Fruit fly (Drosophila melanogaster) whole organism, embryonic: ENCODE results near the gene CSN3.
A peak's percentile ranks its signal among the peaks of the same experiment; 100 is the strongest.

ENCODE experiments used
- Atf6 ChIP-seq: fragments of 200-800 bp; sonication (Bioruptor generic); IDR thresholded peaks from 2 replicates; pipeline ENCODE4 v1.3.6; 2022; ENCODE audit warnings: missing biosample characterization, missing genetic modification characterization
- Awh ChIP-seq: fragments of 200-800 bp; sonication (Bioruptor generic); IDR thresholded peaks from 2 replicates; pipeline ENCODE4, ENCODE4 v1.3.6; 2022; ENCODE audit warnings: missing biosample characterization, missing genetic modification characterization
- BtbVII ChIP-seq: fragments of 200-800 bp; sonication (Bioruptor generic); optimal IDR thresholded peaks from 3 replicates; lab custom pipeline; 2017; ENCODE audit warnings: missing biosample characterization, mild to moderate bottlenecking, missing genetic modification characterization
- CG10147 ChIP-seq: fragments of 200-800 bp; sonication (Bioruptor generic); optimal IDR thresholded peaks from 2 replicates; lab custom pipeline; 2019; ENCODE audit warnings: missing biosample characterization, mild to moderate bottlenecking, missing genetic modification characterization, moderate library complexity
- CG10274 ChIP-seq: fragments of 200-800 bp; sonication (Bioruptor generic); optimal IDR thresholded peaks from 3 replicates; lab custom pipeline; 2017; ENCODE audit warnings: missing biosample characterization, mild to moderate bottlenecking, missing genetic modification characterization
- CG10431 ChIP-seq: fragments of 200-800 bp; sonication (Bioruptor generic); optimal IDR thresholded peaks from 3 replicates; lab custom pipeline; 2018; ENCODE audit warnings: missing biosample characterization, mild to moderate bottlenecking, missing genetic modification characterization
- CG11093 ChIP-seq: fragments of 200-800 bp; sonication (Bioruptor generic); IDR thresholded peaks from 3 replicates; pipeline ENCODE4 v1.3.6; 2022; ENCODE audit warnings: missing biosample characterization, missing genetic modification characterization
- CG12299 ChIP-seq: fragments of 200-800 bp; sonication (Bioruptor generic); optimal IDR thresholded peaks from 2 replicates; lab custom pipeline; 2018; ENCODE audit warnings: missing biosample characterization, mild to moderate bottlenecking, missing genetic modification characterization
- CG17361 ChIP-seq: fragments of 200-800 bp; sonication (Bioruptor generic); IDR thresholded peaks from 3 replicates; pipeline ENCODE4 v1.3.6; 2022; ENCODE audit warnings: missing biosample characterization, missing genetic modification characterization
- CG2678 ChIP-seq: fragments of 200-800 bp; sonication (Bioruptor generic); optimal IDR thresholded peaks from 3 replicates; lab custom pipeline; 2019; ENCODE audit warnings: missing biosample characterization, mild to moderate bottlenecking, missing genetic modification characterization, moderate library complexity
- CG2889 ChIP-seq: fragments of 200-800 bp; sonication (Bioruptor generic); IDR thresholded peaks from 3 replicates; pipeline ENCODE4 v1.3.6; 2022; ENCODE audit warnings: missing biosample characterization, missing genetic modification characterization
- CG31365 ChIP-seq: fragments of 200-800 bp; sonication (Bioruptor generic); optimal IDR thresholded peaks from 2 replicates; lab custom pipeline; 2018; ENCODE audit warnings: missing biosample characterization, mild to moderate bottlenecking, missing genetic modification characterization
- CG3838 ChIP-seq: fragments of 200-800 bp; sonication (Bioruptor generic); optimal IDR thresholded peaks from 3 replicates; lab custom pipeline; 2016; ENCODE audit warnings: missing biosample characterization, missing genetic modification characterization
- CG3995 ChIP-seq: fragments of 200-800 bp; sonication (Bioruptor generic); optimal IDR thresholded peaks from 3 replicates; lab custom pipeline; 2016; ENCODE audit warnings: missing biosample characterization, missing genetic modification characterization
- CG4730 ChIP-seq: fragments of 200-800 bp; sonication (Bioruptor generic); IDR thresholded peaks from 2 replicates; pipeline ENCODE4 v1.3.6; 2022; ENCODE audit warnings: missing biosample characterization, missing genetic modification characterization
- CG7271 ChIP-seq: fragments of 200-800 bp; sonication (Bioruptor generic); optimal IDR thresholded peaks from 2 replicates; lab custom pipeline; 2018; ENCODE audit warnings: missing biosample characterization, mild to moderate bottlenecking, missing genetic modification characterization, moderate library complexity
- CG7372 ChIP-seq: fragments of 200-800 bp; sonication (Bioruptor generic); IDR thresholded peaks from 2 replicates; pipeline ENCODE4 v1.3.6; 2022; ENCODE audit warnings: missing biosample characterization, missing genetic modification characterization
- CG8290 ChIP-seq, 3 experiments: fragments of 200-800 bp; sonication (Bioruptor generic); optimal IDR thresholded peaks; 2 replicates each; lab custom pipeline; 2016 to 2019; ENCODE audit warnings: missing biosample characterization in 3 of 3, missing genetic modification characterization in 3 of 3, mild to moderate bottlenecking in 2 of 3, moderate library complexity in 1 of 3
- CTCF ChIP-seq: fragments of 200-800 bp; sonication (Bioruptor generic); optimal IDR thresholded peaks from 2 replicates; lab custom pipeline; 2017; ENCODE audit warnings: missing biosample characterization, mild to moderate bottlenecking, missing genetic modification characterization, moderate library complexity
- Camta ChIP-seq: fragments of 200-800 bp; sonication (Bioruptor generic); optimal IDR thresholded peaks from 2 replicates; lab custom pipeline; 2016; ENCODE audit warnings: missing biosample characterization, missing genetic modification characterization
- CoRest ChIP-seq: fragments of 200-800 bp; sonication (Bioruptor generic); optimal IDR thresholded peaks from 3 replicates; lab custom pipeline; 2018; ENCODE audit warnings: missing biosample characterization, mild to moderate bottlenecking, missing genetic modification characterization, moderate library complexity
- D ChIP-seq, 2 experiments: fragments of 200-800 bp in 1 of 2; fragments of >200 bp in 1 of 2; sonication (Bioruptor generic) in 1 of 2; optimal IDR thresholded peaks; 2 replicates in 1 of 2; 3 replicates in 1 of 2; lab custom pipeline; 2017; ENCODE audit warnings: mild to moderate bottlenecking in 1 of 2, missing biosample characterization in 1 of 2, missing genetic modification characterization in 1 of 2, missing genetic modification reagents in 1 of 2
- Dp ChIP-seq: fragments of 200-800 bp; sonication (Bioruptor generic); optimal IDR thresholded peaks from 2 replicates; lab custom pipeline; 2018; ENCODE audit warnings: missing biosample characterization, mild to moderate bottlenecking, missing genetic modification characterization, moderate library complexity
- Dref ChIP-seq: fragments of 200-800 bp; sonication (Bioruptor generic); IDR thresholded peaks from 2 replicates; pipeline ENCODE4 v1.3.6; 2022; ENCODE audit warnings: missing biosample characterization, missing genetic modification characterization
- Drgx ChIP-seq: fragments of 200-800 bp; sonication (Bioruptor generic); IDR thresholded peaks from 2 replicates; pipeline ENCODE4 v1.3.6; 2022; ENCODE audit warnings: missing biosample characterization, missing genetic modification characterization
- ERR ChIP-seq: fragments of 200-800 bp; sonication (Bioruptor generic); optimal IDR thresholded peaks from 2 replicates; lab custom pipeline; 2016; ENCODE audit warnings: missing biosample characterization, missing genetic modification characterization
- Max ChIP-seq: fragments of 200-800 bp; sonication (Bioruptor generic); optimal IDR thresholded peaks from 2 replicates; lab custom pipeline; 2016; ENCODE audit warnings: missing biosample characterization, mild to moderate bottlenecking, missing genetic modification characterization
- Myb ChIP-seq: fragments of 200-800 bp; sonication (Bioruptor generic); optimal IDR thresholded peaks from 2 replicates; lab custom pipeline; 2016; ENCODE audit warnings: missing biosample characterization, missing genetic modification characterization
- NK7.1 ChIP-seq: fragments of 200-800 bp; sonication (Bioruptor generic); optimal IDR thresholded peaks from 3 replicates; lab custom pipeline; 2016; ENCODE audit warnings: missing biosample characterization, missing genetic modification characterization
- Sin3A ChIP-seq: fragments of >200 bp; optimal IDR thresholded peaks from 2 replicates; lab custom pipeline; 2018
- Trl ChIP-seq, 3 experiments: fragments of >200 bp in 2 of 3; fragments of 200-800 bp in 1 of 3; sonication (Bioruptor generic) in 1 of 3; optimal IDR thresholded peaks; 2 replicates in 1 of 3; 3 replicates in 2 of 3; lab custom pipeline; 2016 to 2017; ENCODE audit warnings: missing biosample characterization in 1 of 3, missing genetic modification characterization in 1 of 3
- ap ChIP-seq: fragments of 200-800 bp; sonication (Bioruptor generic); IDR thresholded peaks from 2 replicates; pipeline ENCODE4 v1.3.6; 2022; ENCODE audit warnings: missing biosample characterization, missing genetic modification characterization
- az2 ChIP-seq: fragments of 200-800 bp; sonication (Bioruptor generic); optimal IDR thresholded peaks from 3 replicates; lab custom pipeline; 2016; ENCODE audit warnings: missing biosample characterization, missing genetic modification characterization
- bowl ChIP-seq: fragments of 200-800 bp; sonication (Bioruptor generic); IDR thresholded peaks from 2 replicates; pipeline ENCODE4 v1.3.6; 2022; ENCODE audit warnings: missing biosample characterization, missing genetic modification characterization
- chif ChIP-seq, 2 experiments: fragments of 200-800 bp; sonication (Bioruptor generic); optimal IDR thresholded peaks; 3 replicates each; lab custom pipeline; 2016; ENCODE audit warnings: missing biosample characterization in 2 of 2, missing genetic modification characterization in 2 of 2
- ci ChIP-seq: fragments of 200-800 bp; sonication (Bioruptor generic); IDR thresholded peaks from 3 replicates; pipeline ENCODE4 v1.3.6; 2022; ENCODE audit warnings: missing biosample characterization, missing genetic modification characterization
- danr ChIP-seq: fragments of 200-800 bp; sonication (Bioruptor generic); IDR thresholded peaks from 2 replicates; pipeline ENCODE4 v1.3.6; 2022; ENCODE audit warnings: missing biosample characterization, missing genetic modification characterization
- fru ChIP-seq: fragments of >200 bp; optimal IDR thresholded peaks from 2 replicates; lab custom pipeline; 2017
- ftz-f1 ChIP-seq: fragments of 200-800 bp; sonication (Bioruptor generic); optimal IDR thresholded peaks from 2 replicates; lab custom pipeline; 2016; ENCODE audit warnings: missing biosample characterization, missing genetic modification characterization
- jing ChIP-seq: fragments of 200-800 bp; sonication (Bioruptor generic); optimal IDR thresholded peaks from 2 replicates; lab custom pipeline; 2018; ENCODE audit warnings: missing biosample characterization, mild to moderate bottlenecking, missing genetic modification characterization
- lmd ChIP-seq: fragments of 200-800 bp; sonication (Bioruptor generic); IDR thresholded peaks from 2 replicates; pipeline ENCODE4 v1.3.6; 2022; ENCODE audit warnings: missing biosample characterization, missing genetic modification characterization
- nmo ChIP-seq: fragments of 200-800 bp; sonication (Bioruptor generic); optimal IDR thresholded peaks from 2 replicates; lab custom pipeline; 2018; ENCODE audit warnings: missing biosample characterization, mild to moderate bottlenecking, missing genetic modification characterization, moderate library complexity
- psq ChIP-seq: fragments of 200-800 bp; sonication (Bioruptor generic); optimal IDR thresholded peaks from 2 replicates; lab custom pipeline; 2017; ENCODE audit warnings: missing biosample characterization, missing genetic modification characterization
- pum ChIP-seq: fragments of 200-800 bp; sonication (Bioruptor generic); optimal IDR thresholded peaks from 2 replicates; lab custom pipeline; 2016; ENCODE audit warnings: missing biosample characterization, missing genetic modification characterization
- ranshi ChIP-seq: fragments of 200-800 bp; sonication (Bioruptor generic); IDR thresholded peaks from 2 replicates; pipeline ENCODE4 v1.3.6; 2022; ENCODE audit warnings: missing biosample characterization, missing genetic modification characterization
- rib ChIP-seq: fragments of 200-800 bp; sonication (Bioruptor generic); IDR thresholded peaks from 2 replicates; pipeline ENCODE4 v1.3.6; 2022; ENCODE audit warnings: missing biosample characterization, missing genetic modification characterization
- salm ChIP-seq: fragments of 200-800 bp; sonication (Bioruptor generic); optimal IDR thresholded peaks from 2 replicates; lab custom pipeline; 2018; ENCODE audit warnings: missing biosample characterization, mild to moderate bottlenecking, missing genetic modification characterization
- sc ChIP-seq, 3 experiments: fragments of >200 bp in 2 of 3; fragments of 200-800 bp in 1 of 3; sonication (Bioruptor generic) in 1 of 3; optimal IDR thresholded peaks; 2 replicates in 2 of 3; 3 replicates in 1 of 3; lab custom pipeline; 2017; ENCODE audit warnings: mild to moderate bottlenecking in 1 of 3, missing biosample characterization in 1 of 3, missing genetic modification characterization in 1 of 3, missing genetic modification reagents in 1 of 3
- sd ChIP-seq: fragments of 200-800 bp; sonication (Bioruptor generic); optimal IDR thresholded peaks from 3 replicates; lab custom pipeline; 2018; ENCODE audit warnings: missing biosample characterization, mild to moderate bottlenecking, missing genetic modification characterization, moderate library complexity
- sens-2 ChIP-seq: fragments of 200-800 bp; sonication (Bioruptor generic); IDR thresholded peaks from 2 replicates; pipeline ENCODE4 v1.3.6; 2022; ENCODE audit warnings: missing biosample characterization, missing genetic modification characterization
- usp ChIP-seq: fragments of >200 bp; optimal IDR thresholded peaks from 2 replicates; lab custom pipeline; 2017; ENCODE audit warnings: missing biosample characterization, missing genetic modification characterization

Gene CSN3

dm6 chr3L:20798325-20798846, 43.0 kb downstream of the CSN3 start, which contains the start of the genes CG3698 and tzn (continued):
- TF ChIP-seq CG4730 (GFP tag; lab: Robert Waterston, UW) = peak; percentile 88
- TF ChIP-seq NK7.1 (GFP tag; lab: Kevin White, UChicago) = peak; percentile 72
- peak; percentile 88 for TF ChIP-seq Atf6 (GFP tag; lab: Robert Waterston, UW)
- peak; percentile 88 for TF ChIP-seq CG10274 (GFP tag; lab: Kevin White, UChicago)
- TF ChIP-seq Sin3A (lab: Kevin White, UChicago) = no peak
- TF ChIP-seq CG17361 (GFP tag; lab: Robert Waterston, UW) = peak; percentile 89
- no peak for TF ChIP-seq usp (GFP tag; lab: Kevin White, UChicago)
- TF ChIP-seq nmo (GFP tag; lab: Kevin White, UChicago) = peak; percentile 91
- peak; percentile 16 for TF ChIP-seq D (optimal IDR thresholded peaks at IDR 0.05; lab: Kevin White, UChicago)
- TF ChIP-seq D (GFP tag; optimal IDR thresholded peaks at IDR 0.05; lab: Kevin White, UChicago) = peak; percentile 94
- peak; percentile 99 for TF ChIP-seq ci
- TF ChIP-seq CG2678 (tag; lab: Kevin White, UChicago) = no peak
- peak; percentile 84 for TF ChIP-seq rib
- peak; percentile 87 for TF ChIP-seq psq (GFP tag; lab: Kevin White, UChicago)
- peak; percentile 66 for TF ChIP-seq pum
- peak; percentile 52 for TF ChIP-seq Dref
- peak; percentile 81 for TF ChIP-seq CG3995 (GFP tag; lab: Kevin White, UChicago)
- TF ChIP-seq az2 (GFP tag; lab: Kevin White, UChicago) = peak; percentile 88
- no peak; the same call in 2 of the 3 replicates for TF ChIP-seq CG11093 (GFP tag; lab: Robert Waterston, UW)
- peak; percentile 73 for TF ChIP-seq CG12299 (tag; lab: Kevin White, UChicago)
- peak; percentile 89 for TF ChIP-seq CoRest (tag; lab: Kevin White, UChicago)
- TF ChIP-seq lmd = peak; percentile 87
- TF ChIP-seq danr (GFP tag; lab: Robert Waterston, UW) = peak; percentile 67
- peak; percentile 94 for TF ChIP-seq CTCF (GFP tag; lab: Kevin White, UChicago)
- peak; percentile 92 for TF ChIP-seq Awh (GFP tag; lab: Robert Waterston, UW)
- TF ChIP-seq Trl (optimal IDR thresholded peaks at IDR 0.05; lab: Kevin White, UChicago) = no peak
- peak; percentile 90 for TF ChIP-seq Trl (GFP tag; optimal IDR thresholded peaks at IDR 0.05; lab: Kevin White, UChicago)
- peak; percentile 78 for TF ChIP-seq Myb (GFP tag; lab: Kevin White, UChicago)
- peak; percentile 87 for TF ChIP-seq Camta (GFP tag; lab: Kevin White, UChicago)
- TF ChIP-seq CG31365 (tag; lab: Kevin White, UChicago) = peak; percentile 83
- peak; percentile 78 for TF ChIP-seq bowl (GFP tag; lab: Robert Waterston, UW)
- peak; percentile 89 for TF ChIP-seq BtbVII (GFP tag; lab: Kevin White, UChicago)
- peak; percentile 94 for TF ChIP-seq ranshi (GFP tag; lab: Robert Waterston, UW)
- TF ChIP-seq sens-2 (GFP tag; lab: Robert Waterston, UW) = peak; percentile 95
- peak; percentile 89 for TF ChIP-seq CG10431
- TF ChIP-seq CG2889 (GFP tag; lab: Robert Waterston, UW) = peak; percentile 84
- TF ChIP-seq Dp (GFP tag; lab: Kevin White, UChicago) = peak; percentile 57
- peak; percentile 91 for TF ChIP-seq ap (GFP tag; lab: Robert Waterston, UW)
- peak; percentile 86 for TF ChIP-seq Max (GFP tag; lab: Kevin White, UChicago)
- peak; percentile 47; the same call in 1 of the 2 replicates for TF ChIP-seq Drgx (GFP tag; lab: Robert Waterston, UW)
- TF ChIP-seq fru = no peak
- peak; percentile 46 for TF ChIP-seq ERR (GFP tag; lab: Kevin White, UChicago)
- peak; percentile 94 for TF ChIP-seq CG7372 (GFP tag; lab: Robert Waterston, UW)
- peak; percentile 79 to 87 for TF ChIP-seq chif (GFP tag; optimal IDR thresholded peaks at IDR 0.05; lab: Kevin White, UChicago)
- TF ChIP-seq ftz-f1 (GFP tag; lab: Kevin White, UChicago) = peak; percentile 62
- TF ChIP-seq sc (optimal IDR thresholded peaks at IDR 0.05; lab: Kevin White, UChicago) = no peak
- peak; percentile 95 for TF ChIP-seq sc (GFP tag; optimal IDR thresholded peaks at IDR 0.05; lab: Kevin White, UChicago)
- TF ChIP-seq CG3838 (GFP tag; lab: Kevin White, UChicago) = peak; percentile 82
- TF ChIP-seq CG10147 (GFP tag; lab: Kevin White, UChicago) = peak; percentile 90
- no peak for TF ChIP-seq sd (tag; lab: Kevin White, UChicago)
- TF ChIP-seq salm (tag; lab: Kevin White, UChicago) = peak; percentile 87
- TF ChIP-seq CG7271 (tag; lab: Kevin White, UChicago) = peak; percentile 98
- TF ChIP-seq CG8290 (GFP tag; optimal IDR thresholded peaks at IDR 0.05; lab: Kevin White, UChicago) = peak; percentile 95
- peak in 1 of 2 experiments; percentile 91 for TF ChIP-seq CG8290 (tag; optimal IDR thresholded peaks at IDR 0.05; lab: Kevin White, UChicago)
- peak; percentile 83 for TF ChIP-seq jing (GFP tag; lab: Kevin White, UChicago)
